Worm (Caenorhabditis elegans) whole organism, young adult: Measurements from ENCODE around the gene F47B8.13.

Source experiments
- B0261.1 ChIP-seq: sonication (generic microtip); optimal IDR thresholded peaks from 2 replicates; lab custom pipeline; 2016; ENCODE audit warnings: mild to moderate bottlenecking, missing genetic modification characterization, moderate library complexity, missing compliant biosample characterization
- C06A6.2 ChIP-seq: fragments of 200-800 bp; sonication (Bioruptor generic); conservative IDR thresholded peaks from 2 replicates; pipeline ENCODE4 v1.3.6; 2022; ENCODE audit warnings: missing genetic modification characterization, missing compliant biosample characterization
- F10E7.11 ChIP-seq: sonication (generic microtip); optimal IDR thresholded peaks from 2 replicates; lab custom pipeline; 2017; ENCODE audit warnings: mild to moderate bottlenecking, missing genetic modification characterization, moderate library complexity, missing compliant biosample characterization
- F49E8.2 ChIP-seq: sonication (generic microtip); optimal IDR thresholded peaks from 3 replicates; lab custom pipeline; 2017; ENCODE audit warnings: missing genetic modification characterization, mild to moderate bottlenecking, missing compliant biosample characterization, antibody characterized with exemption, moderate library complexity; ENCODE audit not compliant: insufficient read depth
- F52B5.7 ChIP-seq: sonication (generic microtip); optimal IDR thresholded peaks from 2 replicates; lab custom pipeline; 2016; ENCODE audit warnings: mild to moderate bottlenecking, missing genetic modification characterization, missing compliant biosample characterization
- F55B11.4 ChIP-seq: sonication (generic microtip); optimal IDR thresholded peaks from 2 replicates; lab custom pipeline; 2016; ENCODE audit warnings: missing compliant biosample characterization, missing genetic modification characterization, borderline replicate concordance; ENCODE audit not compliant: insufficient read depth
- F57A8.1 ChIP-seq: fragments of 200-800 bp; sonication (Bioruptor generic); optimal IDR thresholded peaks from 2 replicates; lab custom pipeline; 2018; ENCODE audit warnings: mild to moderate bottlenecking, missing genetic modification characterization, moderate library complexity, missing compliant biosample characterization
- T26A5.8 ChIP-seq: sonication (generic microtip); optimal IDR thresholded peaks from 2 replicates; lab custom pipeline; 2016; ENCODE audit warnings: missing genetic modification characterization, missing compliant biosample characterization
- Y53F4B.3 ChIP-seq: fragments of 200-800 bp; sonication (Bioruptor generic); IDR thresholded peaks from 2 replicates; pipeline ENCODE4 v1.3.6; 2022; ENCODE audit warnings: missing genetic modification reagents, missing genetic modification characterization, missing compliant biosample characterization
- Y53G8AR.9 ChIP-seq: fragments of 200-800 bp; sonication (Bioruptor generic); conservative IDR thresholded peaks from 2 replicates; pipeline ENCODE4 v1.3.6; 2022; ENCODE audit warnings: missing genetic modification reagents, missing genetic modification characterization, missing compliant biosample characterization
- Y56A3A.18 ChIP-seq: fragments of 200-800 bp; sonication (Bioruptor generic); IDR thresholded peaks from 2 replicates; pipeline ENCODE4 v1.3.6; 2022; ENCODE audit warnings: missing genetic modification reagents, missing genetic modification characterization, missing compliant biosample characterization
- Y67H2A.10 ChIP-seq: fragments of 200-800 bp; sonication (Bioruptor generic); conservative IDR thresholded peaks from 2 replicates; pipeline ENCODE4 v1.3.6; 2022; ENCODE audit warnings: missing genetic modification reagents, missing genetic modification characterization, missing compliant biosample characterization
- akir-1 ChIP-seq: fragments of 200-800 bp; sonication (Bioruptor generic); optimal IDR thresholded peaks from 2 replicates; lab custom pipeline; 2018; ENCODE audit warnings: mild to moderate bottlenecking, missing genetic modification characterization, moderate library complexity, missing compliant biosample characterization
- aptf-2 ChIP-seq: fragments of 200-800 bp; sonication (Bioruptor generic); conservative IDR thresholded peaks from 2 replicates; pipeline ENCODE4 v1.3.6; 2022; ENCODE audit warnings: missing genetic modification reagents, missing genetic modification characterization, missing compliant biosample characterization
- atf-7 ChIP-seq: sonication (generic microtip); optimal IDR thresholded peaks from 2 replicates; lab custom pipeline; 2017; ENCODE audit warnings: mild to moderate bottlenecking, missing genetic modification characterization, missing compliant biosample characterization
- attf-5 ChIP-seq: fragments of 200-800 bp; sonication (Bioruptor generic); optimal IDR thresholded peaks from 2 replicates; lab custom pipeline; 2018; ENCODE audit warnings: mild to moderate bottlenecking, missing genetic modification characterization, missing compliant biosample characterization
- attf-6 ChIP-seq: fragments of 200-800 bp; sonication (Bioruptor generic); IDR thresholded peaks from 2 replicates; pipeline ENCODE4 v1.3.6; 2022; ENCODE audit warnings: missing genetic modification reagents, missing genetic modification characterization, missing compliant biosample characterization
- bed-1 ChIP-seq: fragments of 200-800 bp; sonication (Bioruptor generic); IDR thresholded peaks from 2 replicates; pipeline ENCODE4 v1.3.6; 2022; ENCODE audit warnings: missing genetic modification reagents, missing genetic modification characterization, missing compliant biosample characterization
- ccch-3 ChIP-seq: fragments of 200-800 bp; sonication (Bioruptor generic); optimal IDR thresholded peaks from 2 replicates; lab custom pipeline; 2018; ENCODE audit warnings: mild to moderate bottlenecking, missing genetic modification characterization, missing compliant biosample characterization
- cebp-2 ChIP-seq: fragments of 200-800 bp; sonication (Bioruptor generic); IDR thresholded peaks from 2 replicates; pipeline ENCODE4 v1.3.6; 2022; ENCODE audit warnings: missing genetic modification characterization, missing compliant biosample characterization
- ceh-100 ChIP-seq: fragments of 200-800 bp; sonication (Bioruptor generic); IDR thresholded peaks from 2 replicates; pipeline ENCODE4 v1.3.6; 2022; ENCODE audit warnings: missing genetic modification reagents, missing genetic modification characterization, missing compliant biosample characterization
- ceh-58 ChIP-seq: fragments of 200-800 bp; sonication (Bioruptor generic); IDR thresholded peaks from 2 replicates; pipeline ENCODE4 v1.3.6; 2022; ENCODE audit warnings: missing genetic modification characterization, missing compliant biosample characterization
- ceh-79 ChIP-seq: sonication (generic microtip); optimal IDR thresholded peaks from 2 replicates; lab custom pipeline; 2017; ENCODE audit warnings: mild to moderate bottlenecking, missing genetic modification characterization, missing compliant biosample characterization
- die-1 ChIP-seq: sonication (generic microtip); optimal IDR thresholded peaks from 2 replicates; lab custom pipeline; 2016; ENCODE audit warnings: missing genotype, mild to moderate bottlenecking, missing genetic modification characterization, missing compliant biosample characterization
- dpl-1 ChIP-seq: fragments of 150-350 bp; optimal IDR thresholded peaks from 2 replicates; lab custom pipeline; 2014; ENCODE audit warnings: missing biosample characterization, missing genetic modification reagents, missing genetic modification characterization
- egl-44 ChIP-seq: fragments of 200-800 bp; sonication (Bioruptor generic); IDR thresholded peaks from 2 replicates; pipeline ENCODE4 v1.3.6; 2022; ENCODE audit warnings: missing genetic modification reagents, missing genetic modification characterization, missing compliant biosample characterization
- hlh-26 ChIP-seq: fragments of 200-800 bp; sonication (Bioruptor generic); conservative IDR thresholded peaks from 2 replicates; pipeline ENCODE4 v1.3.6; 2022; ENCODE audit warnings: missing genetic modification reagents, missing genetic modification characterization, missing compliant biosample characterization
- hmg-1.2 ChIP-seq: fragments of 200-800 bp; sonication (Bioruptor generic); IDR thresholded peaks from 2 replicates; pipeline ENCODE4 v1.3.6; 2022; ENCODE audit warnings: missing genetic modification reagents, missing genetic modification characterization, missing compliant biosample characterization
- lin-26 ChIP-seq: fragments of 200-800 bp; sonication (Bioruptor generic); IDR thresholded peaks from 2 replicates; pipeline ENCODE4 v1.3.6; 2022; ENCODE audit warnings: missing genetic modification reagents, missing genetic modification characterization, missing compliant biosample characterization
- lin-35 ChIP-seq, 3 experiments: fragments of 150-350 bp in 2 of 3; sonication (generic microtip) in 1 of 3; optimal IDR thresholded peaks; 2 replicates each; lab custom pipeline; 2014 to 2018; ENCODE audit warnings: missing biosample characterization in 3 of 3, missing genetic modification characterization in 3 of 3, missing genetic modification reagents in 3 of 3
- lin-54 ChIP-seq: fragments of 200-800 bp; sonication (Bioruptor generic); optimal IDR thresholded peaks from 2 replicates; lab custom pipeline; 2018; ENCODE audit warnings: mild to moderate bottlenecking, missing genetic modification characterization, missing compliant biosample characterization
- lir-1 ChIP-seq: fragments of 200-800 bp; sonication (Bioruptor generic); conservative IDR thresholded peaks from 2 replicates; pipeline ENCODE4 v1.3.6; 2022; ENCODE audit warnings: missing genetic modification reagents, missing genetic modification characterization, missing compliant biosample characterization
- madf-8 ChIP-seq: fragments of 200-800 bp; sonication (Bioruptor generic); conservative IDR thresholded peaks from 2 replicates; pipeline ENCODE4 v1.3.6; 2022; ENCODE audit warnings: missing genetic modification reagents, missing genetic modification characterization, missing compliant biosample characterization
- mel-28 ChIP-seq: sonication (generic microtip); optimal IDR thresholded peaks from 2 replicates; lab custom pipeline; 2016; ENCODE audit warnings: borderline replicate concordance, mild to moderate bottlenecking, missing genetic modification characterization, missing compliant biosample characterization
- mes-4 ChIP-seq: sonication (generic microtip); optimal IDR thresholded peaks from 2 replicates; lab custom pipeline; 2016; ENCODE audit warnings: missing genotype, missing genetic modification characterization, missing compliant biosample characterization
- nfya-2 ChIP-seq: fragments of 200-800 bp; sonication (Bioruptor generic); IDR thresholded peaks from 2 replicates; pipeline ENCODE4 v1.3.6; 2022; ENCODE audit warnings: missing genetic modification reagents, missing genetic modification characterization, missing compliant biosample characterization
- nhr-27 ChIP-seq: fragments of 200-800 bp; sonication (Bioruptor generic); optimal IDR thresholded peaks from 2 replicates; lab custom pipeline; 2018; ENCODE audit warnings: mild to moderate bottlenecking, missing genetic modification characterization, moderate library complexity, missing compliant biosample characterization
- nhr-90 ChIP-seq: sonication (generic microtip); optimal IDR thresholded peaks from 2 replicates; lab custom pipeline; 2016; ENCODE audit warnings: missing genotype, mild to moderate bottlenecking, missing genetic modification characterization, missing compliant biosample characterization
- pbrm-1 ChIP-seq: fragments of 200-800 bp; sonication (Bioruptor generic); IDR thresholded peaks from 2 replicates; pipeline ENCODE4 v1.3.6; 2022; ENCODE audit warnings: missing genetic modification reagents, missing genetic modification characterization, missing compliant biosample characterization
- rpc-1 ChIP-seq, 2 experiments: fragments of 150-350 bp in 1 of 2; sonication (generic microtip) in 1 of 2; optimal IDR thresholded peaks; 2 replicates each; lab custom pipeline; 2014 to 2018; ENCODE audit warnings: missing biosample characterization in 1 of 2, missing genetic modification characterization in 1 of 2, missing genetic modification reagents in 1 of 2, missing genotype in 1 of 2
- snpc-4 ChIP-seq, 5 experiments: fragments of 150-350 bp in 1 of 5; sonication (generic microtip) in 4 of 5; optimal IDR thresholded peaks; 2 replicates each; lab custom pipeline; 2014 to 2018; ENCODE audit warnings: missing genetic modification characterization in 5 of 5, missing biosample characterization in 3 of 5, antibody characterized with exemption in 2 of 5, mild to moderate bottlenecking in 2 of 5, missing compliant biosample characterization in 2 of 5, missing genotype in 2 of 5, moderate library complexity in 2 of 5, missing genetic modification reagents in 1 of 5
- somi-1 ChIP-seq: fragments of 200-800 bp; sonication (Bioruptor generic); optimal IDR thresholded peaks from 2 replicates; lab custom pipeline; 2018; ENCODE audit warnings: mild to moderate bottlenecking, missing genetic modification characterization, missing compliant biosample characterization
- tbp1 ChIP-seq: fragments of 200-800 bp; sonication (Bioruptor generic); optimal IDR thresholded peaks from 2 replicates; lab custom pipeline; 2018; ENCODE audit warnings: mild to moderate bottlenecking, missing genetic modification characterization, missing compliant biosample characterization
- unc-130 ChIP-seq: sonication (generic microtip); optimal IDR thresholded peaks from 2 replicates; lab custom pipeline; 2016; ENCODE audit warnings: missing genetic modification reagents, missing genetic modification characterization, missing compliant biosample characterization
- ztf-22 ChIP-seq: fragments of 200-800 bp; sonication (Bioruptor generic); optimal IDR thresholded peaks from 2 replicates; lab custom pipeline; 2018; ENCODE audit warnings: mild to moderate bottlenecking, missing genetic modification characterization, moderate library complexity, missing compliant biosample characterization
- ztf-25 ChIP-seq: fragments of 200-800 bp; sonication (Bioruptor generic); IDR thresholded peaks from 2 replicates; pipeline ENCODE4 v1.3.6; 2022; ENCODE audit warnings: missing genetic modification reagents, missing genetic modification characterization, missing compliant biosample characterization
- ztf-28 ChIP-seq: fragments of 200-800 bp; sonication (Bioruptor generic); IDR thresholded peaks from 2 replicates; pipeline ENCODE4 v1.3.6; 2022; ENCODE audit warnings: missing genetic modification reagents, missing genetic modification characterization, missing compliant biosample characterization

Gene F47B8.13

ce11 chrV:14355738-14356368 lies 36.3 kb upstream of the F47B8.13 start, which contains the start of gene cyn-1 (continued):
- TF ChIP-seq nfya-2 (GFP tag; lab: Robert Waterston, UW) (no peak), nhr-90 (tag; lab: Kevin White, UChicago) (no peak), ztf-22 (GFP tag; lab: Kevin White, UChicago) (no peak), akir-1 (GFP tag; lab: Kevin White, UChicago) (no peak), C06A6.2 (no peak), ceh-58 (no peak), unc-130 (GFP tag; lab: Kevin White, UChicago) (peak; percentile 19), F52B5.7 (tag; lab: Kevin White, UChicago) (no peak), Y53F4B.3 (GFP tag; lab: Robert Waterston, UW) (no peak), egl-44 (GFP tag; lab: Robert Waterston, UW) (no peak), T26A5.8 (no peak), F57A8.1 (GFP tag; lab: Kevin White, UChicago) (no peak), lin-35 (GFP tag; optimal IDR thresholded peaks at IDR 0.05; lab: Kevin White, UChicago) (peak; percentile 61 to 96 (median 74)), nhr-27 (no peak), F10E7.11 (tag; lab: Kevin White, UChicago) (no peak), B0261.1 (tag; lab: Kevin White, UChicago) (no peak), bed-1 (GFP tag; lab: Robert Waterston, UW) (no peak), die-1 (tag; lab: Kevin White, UChicago) (no peak), lir-1 (no peak), F55B11.4 (tag; lab: Kevin White, UChicago) (no peak), ceh-79 (tag; lab: Kevin White, UChicago) (no peak), hlh-26 (no peak), pbrm-1 (GFP tag; lab: Robert Waterston, UW) (peak; percentile 25; the same call in 1 of the 2 replicates), lin-26 (GFP tag; lab: Robert Waterston, UW) (no peak; the same call in 1 of the 2 replicates), cebp-2 (GFP tag; lab: Robert Waterston, UW) (no peak), ztf-25 (GFP tag; lab: Robert Waterston, UW) (no peak), mes-4 (tag; lab: Kevin White, UChicago) (no peak), F49E8.2 (no peak), dpl-1 (GFP tag; lab: Kevin White, UChicago) (peak; percentile 75), tbp1 (GFP tag; lab: Kevin White, UChicago) (peak; percentile 66), lin-54 (GFP tag; lab: Kevin White, UChicago) (peak; percentile 96), mel-28 (tag; lab: Kevin White, UChicago) (no peak), Y56A3A.18 (GFP tag; lab: Robert Waterston, UW) (peak; percentile 69; the same call in 1 of the 2 replicates), snpc-4 (GFP tag; optimal IDR thresholded peaks at IDR 0.05; lab: Kevin White, UChicago) (no peak), snpc-4 (tag; optimal IDR thresholded peaks at IDR 0.05; lab: Kevin White, UChicago) (peak; percentile 42 to 75 (median 59)), madf-8 (peak; percentile 34; the same call in 1 of the 2 replicates), aptf-2 (GFP tag; lab: Robert Waterston, UW) (no peak), attf-5 (GFP tag; lab: Kevin White, UChicago) (peak; percentile 32), atf-7 (tag; lab: Kevin White, UChicago) (no peak), ceh-100 (GFP tag; lab: Robert Waterston, UW) (peak; percentile 75), attf-6 (GFP tag; lab: Robert Waterston, UW) (no peak), rpc-1 (optimal IDR thresholded peaks at IDR 0.05; lab: Kevin White, UChicago) (no peak), rpc-1 (tag; optimal IDR thresholded peaks at IDR 0.05; lab: Kevin White, UChicago) (no peak), hmg-1.2 (GFP tag; lab: Robert Waterston, UW) (peak; percentile 53), ztf-28 (GFP tag; lab: Robert Waterston, UW) (no peak), Y67H2A.10 (GFP tag; lab: Robert Waterston, UW) (no peak), Y53G8AR.9 (peak; percentile 91), somi-1 (no peak), ccch-3 (GFP tag; lab: Kevin White, UChicago) (no peak)
